Worm (Caenorhabditis elegans): ENCODE measurements around the gene cut-3.
A peak's percentile ranks its signal among the peaks of the same experiment; 100 is the strongest.

cut-3 gene

ce11 chrII:8481033-8481708 is 34.5 kb upstream of the cut-3 start (continued):
- TF ChIP-seq ama-1 (optimal IDR thresholded peaks at IDR 0.05) (no peak), zip-11 (GFP tag; IDR thresholded peaks at IDR 0.05) (0 out of 2 replicates have a peak, but pooled peaks have one; percentile 14), hif-1 (tag; optimal IDR thresholded peaks at IDR 0.05) (peak in 1 of 2 experiments; percentile 75), ZK546.5 (tag; optimal IDR thresholded peaks at IDR 0.05) (no peak), dmd-6 (GFP tag; IDR thresholded peaks at IDR 0.05) (peak; percentile 72), hlh-30 (tag; optimal IDR thresholded peaks at IDR 0.05; ENCODE audit: insufficient read depth) (peak; percentile 40), D1046.2 (GFP tag; IDR thresholded peaks at IDR 0.05) (no peak), lim-7 (GFP tag; IDR thresholded peaks at IDR 0.05) (no peak), nhr-41 (GFP tag; IDR thresholded peaks at IDR 0.05) (no peak), ztf-7 (tag; optimal IDR thresholded peaks at IDR 0.05) (no peak), gei-8 (GFP tag; optimal IDR thresholded peaks at IDR 0.05) (no peak), madf-9 (GFP tag; conservative IDR thresholded peaks at IDR 0.05) (no peak), nhr-10 (tag; optimal IDR thresholded peaks at IDR 0.05) (no peak), nhr-28 (tag; optimal IDR thresholded peaks at IDR 0.05) (peak; percentile 24), Y105C5A.15 (GFP tag; IDR thresholded peaks at IDR 0.05) (0 out of 2 replicates have a peak, but pooled peaks have one; percentile 48), daf-19 (GFP tag; conservative IDR thresholded peaks at IDR 0.05) (0 out of 2 replicates have a peak, but pooled peaks have one; percentile 10), fkh-10 (GFP tag; optimal IDR thresholded peaks at IDR 0.05) (no peak), tag-97 (GFP tag; IDR thresholded peaks at IDR 0.05) (no peak), lsy-2 (tag; optimal IDR thresholded peaks at IDR 0.05) (peak in 1 of 2 experiments; percentile 52), rbr-2 (tag; optimal IDR thresholded peaks at IDR 0.05) (no peak), unc-62 (GFP tag; optimal IDR thresholded peaks at IDR 0.05 in 1 of 2) (peak in 1 of 2 experiments; percentile 5), unc-62 (tag; optimal IDR thresholded peaks at IDR 0.05) (no peak), hmg-1.1 (GFP tag; IDR thresholded peaks at IDR 0.05) (no peak), T26A8.4 (GFP tag; IDR thresholded peaks at IDR 0.05) (peak; percentile 37), madf-5 (GFP tag; IDR thresholded peaks at IDR 0.05) (peak in 1 of 2 experiments; percentile 11; a peak in 1 of 4 replicates), F26F4.8 (GFP tag; conservative IDR thresholded peaks at IDR 0.05) (no peak), nhr-42 (GFP tag; IDR thresholded peaks at IDR 0.05) (no peak), fos-1 (tag; optimal IDR thresholded peaks at IDR 0.05) (no peak), pha-4 (GFP tag; IDR thresholded peaks at IDR 0.05) (peak; percentile 27; the same call in 1 of the 2 replicates), pha-4 (tag; optimal IDR thresholded peaks at IDR 0.05) (no peak), F44E2.7 (GFP tag; IDR thresholded peaks at IDR 0.05) (no peak), nhr-77 (tag; optimal IDR thresholded peaks at IDR 0.05) (peak; percentile 39), nhr-76 (tag; optimal IDR thresholded peaks at IDR 0.05) (no peak)

ce11 chrII:8480166-8480565 is 33.5 kb upstream of the cut-3 start, which contains the start of gene lact-4:
Gene lact-4 (minus strand): TSS chrII:8480478.
- TF ChIP-seq lin-13 (GFP tag; optimal IDR thresholded peaks at IDR 0.05) = no peak
- TF ChIP-seq hlh-30 (tag; optimal IDR thresholded peaks at IDR 0.05; ENCODE audit: insufficient read depth) = no peak
- no peak for TF ChIP-seq unc-130 (GFP tag; optimal IDR thresholded peaks at IDR 0.05)
- no peak for TF ChIP-seq hmg-1.1 (GFP tag; IDR thresholded peaks at IDR 0.05)
- no peak for TF ChIP-seq nhr-41 (GFP tag; IDR thresholded peaks at IDR 0.05)
- no peak for TF ChIP-seq tag-97 (GFP tag; IDR thresholded peaks at IDR 0.05)
- TF ChIP-seq T20F7.1 (GFP tag; optimal IDR thresholded peaks at IDR 0.05) = no peak
- no peak for TF ChIP-seq daf-16 (GFP tag; optimal IDR thresholded peaks at IDR 0.05)
- TF ChIP-seq daf-16 (tag; optimal IDR thresholded peaks at IDR 0.05) = no peak
- peak; percentile 93 for TF ChIP-seq aha-1 (tag)
- no peak for TF ChIP-seq zip-11 (GFP tag; IDR thresholded peaks at IDR 0.05)
- no peak for TF ChIP-seq egl-43 (GFP tag; IDR thresholded peaks at IDR 0.05)
- peak in 1 of 2 experiments; percentile 11 for TF ChIP-seq unc-62 (GFP tag; optimal IDR thresholded peaks at IDR 0.05 in 1 of 2)
- TF ChIP-seq unc-62 (tag; optimal IDR thresholded peaks at IDR 0.05) = no peak
- no peak for TF ChIP-seq duxl-1 (tag; optimal IDR thresholded peaks at IDR 0.05; ENCODE audit: poor library complexity)
- TF ChIP-seq saeg-2 (GFP tag; IDR thresholded peaks at IDR 0.05) = no peak
- TF ChIP-seq egl-27 (tag; optimal IDR thresholded peaks at IDR 0.05) = no peak
- no peak for TF ChIP-seq dmd-6 (GFP tag; IDR thresholded peaks at IDR 0.05)
- TF ChIP-seq spr-3 (GFP tag; optimal IDR thresholded peaks at IDR 0.05) = no peak
- no peak for TF ChIP-seq unc-39 (tag; optimal IDR thresholded peaks at IDR 0.05)
- TF ChIP-seq fkh-10 (GFP tag; optimal IDR thresholded peaks at IDR 0.05) = no peak
- no peak for TF ChIP-seq ceh-62 (tag; optimal IDR thresholded peaks at IDR 0.05)
- 0 out of 2 replicates have a peak, but pooled peaks have one; percentile 8 for TF ChIP-seq Y105C5A.15 (GFP tag; IDR thresholded peaks at IDR 0.05)

Measured in whole organism, L4 larva.